Worm (Caenorhabditis elegans) whole organism, young adult: ENCODE results near the gene srw-87.

Experiments used
- F10E7.11 ChIP-seq: sonication (generic microtip); optimal IDR thresholded peaks from 2 replicates; lab custom pipeline; 2017; ENCODE audit warnings: mild to moderate bottlenecking, missing genetic modification characterization, moderate library complexity, missing compliant biosample characterization
- F49E8.2 ChIP-seq: sonication (generic microtip); optimal IDR thresholded peaks from 3 replicates; lab custom pipeline; 2017; ENCODE audit warnings: missing genetic modification characterization, mild to moderate bottlenecking, missing compliant biosample characterization, antibody characterized with exemption, moderate library complexity; ENCODE audit not compliant: insufficient read depth
- T07F8.4 ChIP-seq: sonication (generic microtip); optimal IDR thresholded peaks from 2 replicates; lab custom pipeline; 2016; ENCODE audit warnings: mild to moderate bottlenecking, missing genetic modification characterization, moderate library complexity, missing compliant biosample characterization
- ama-1 ChIP-seq, 3 experiments: fragments of 150-350 bp in 1 of 3; sonication (generic microtip) in 2 of 3; optimal IDR thresholded peaks; 2 replicates each; lab custom pipeline; 2014 to 2018; ENCODE audit warnings: missing biosample characterization in 2 of 3, missing genetic modification characterization in 2 of 3, missing genetic modification reagents in 2 of 3
- attf-6 ChIP-seq: fragments of 200-800 bp; sonication (Bioruptor generic); IDR thresholded peaks from 2 replicates; pipeline ENCODE4 v1.3.6; 2022; ENCODE audit warnings: missing genetic modification reagents, missing genetic modification characterization, missing compliant biosample characterization
- cebp-1 ChIP-seq, 2 experiments: fragments of 200-800 bp in 1 of 2; sonication (Bioruptor generic) in 1 of 2; sonication (generic microtip) in 1 of 2; IDR thresholded peaks in 1 of 2; optimal IDR thresholded peaks in 1 of 2; 2 replicates each; pipeline versions ENCODE4 v1.3.6 to Lab custom; 2017 to 2022; ENCODE audit warnings: missing compliant biosample characterization in 2 of 2, missing genetic modification characterization in 2 of 2, mild to moderate bottlenecking in 1 of 2, missing genetic modification reagents in 1 of 2, moderate library complexity in 1 of 2
- hrde-1 ChIP-seq: sonication (generic microtip); optimal IDR thresholded peaks from 2 replicates; lab custom pipeline; 2016; ENCODE audit warnings: missing genetic modification characterization, mild to moderate bottlenecking, missing compliant biosample characterization, moderate library complexity, missing genotype, missing genetic modification reagents, borderline replicate concordance
- lsy-27 ChIP-seq: sonication (generic microtip); optimal IDR thresholded peaks from 2 replicates; lab custom pipeline; 2017; ENCODE audit warnings: missing genetic modification characterization, mild to moderate bottlenecking, missing compliant biosample characterization, antibody characterized with exemption, missing genotype, borderline replicate concordance; ENCODE audit not compliant: insufficient read depth

ce11 chrV:16361350-16361749 is 24.9 kb downstream of the srw-87 start:
- TF ChIP-seq ama-1 (optimal IDR thresholded peaks at IDR 0.05; lab: Kevin White, UChicago) (no peak), ama-1 (GFP tag; optimal IDR thresholded peaks at IDR 0.05; lab: Kevin White, UChicago) (no peak), cebp-1 (GFP tag; IDR thresholded peaks at IDR 0.05; lab: Robert Waterston, UW) (no peak), cebp-1 (tag; optimal IDR thresholded peaks at IDR 0.05; lab: Kevin White, UChicago) (no peak), hrde-1 (tag; lab: Kevin White, UChicago) (no peak), F10E7.11 (tag; lab: Kevin White, UChicago) (no peak), lsy-27 (no peak), T07F8.4 (tag; lab: Kevin White, UChicago) (no peak), F49E8.2 (tag; lab: Kevin White, UChicago) (no peak), attf-6 (GFP tag; lab: Robert Waterston, UW) (no peak)
